Worm (Caenorhabditis elegans) whole organism, mixed stage, embryonic: ENCODE measurements around the gene F18A12.7.

Source experiments
- M03D4.4 ChIP-seq: sonication (generic microtip); optimal IDR thresholded peaks from 2 replicates; lab custom pipeline; 2017; ENCODE audit warnings: mild to moderate bottlenecking, missing genetic modification characterization, missing compliant biosample characterization
- bed-3 ChIP-seq: fragments of 200-800 bp; sonication (Bioruptor generic); optimal IDR thresholded peaks from 3 replicates; lab custom pipeline; 2018; ENCODE audit warnings: mild to moderate bottlenecking, missing genetic modification characterization, moderate library complexity, missing compliant biosample characterization
- blmp-1 ChIP-seq: fragments of 150-350 bp; optimal IDR thresholded peaks from 2 replicates; lab custom pipeline; 2014; ENCODE audit warnings: missing biosample characterization, missing genetic modification characterization
- ceh-39 ChIP-seq: fragments of 150-350 bp; optimal IDR thresholded peaks from 2 replicates; lab custom pipeline; 2014; ENCODE audit warnings: missing biosample characterization, missing genetic modification characterization
- ceh-43 ChIP-seq: fragments of 200-800 bp; sonication (Bioruptor generic); optimal IDR thresholded peaks from 2 replicates; lab custom pipeline; 2018; ENCODE audit warnings: mild to moderate bottlenecking, missing genetic modification characterization, moderate library complexity, missing compliant biosample characterization
- ceh-83 ChIP-seq: fragments of 200-800 bp; sonication (Bioruptor generic); optimal IDR thresholded peaks from 2 replicates; lab custom pipeline; 2018; ENCODE audit warnings: mild to moderate bottlenecking, missing genetic modification characterization, missing compliant biosample characterization
- ces-1 ChIP-seq: fragments of 150-350 bp; optimal IDR thresholded peaks from 2 replicates; lab custom pipeline; 2014; ENCODE audit warnings: missing biosample characterization, missing genetic modification reagents, missing genetic modification characterization
- cnd-1 ChIP-seq: fragments of 200-800 bp; sonication (Bioruptor generic); optimal IDR thresholded peaks from 2 replicates; lab custom pipeline; 2018; ENCODE audit warnings: mild to moderate bottlenecking, missing genetic modification characterization, missing compliant biosample characterization
- drap-1 ChIP-seq: fragments of 200-800 bp; sonication (Bioruptor generic); optimal IDR thresholded peaks from 3 replicates; lab custom pipeline; 2018; ENCODE audit warnings: mild to moderate bottlenecking, missing genetic modification characterization, missing compliant biosample characterization
- elt-1 ChIP-seq: sonication (generic microtip); optimal IDR thresholded peaks from 2 replicates; lab custom pipeline; 2017; ENCODE audit warnings: missing genetic modification characterization, mild to moderate bottlenecking, missing compliant biosample characterization, antibody characterized with exemption, moderate library complexity, borderline replicate concordance; ENCODE audit not compliant: insufficient read depth
- elt-3 ChIP-seq: fragments of 150-350 bp; optimal IDR thresholded peaks from 2 replicates; lab custom pipeline; 2014; ENCODE audit warnings: missing biosample characterization, missing genetic modification characterization
- flh-1 ChIP-seq: fragments of 200-800 bp; sonication (Bioruptor generic); optimal IDR thresholded peaks from 2 replicates; lab custom pipeline; 2018; ENCODE audit warnings: mild to moderate bottlenecking, missing genetic modification characterization, moderate library complexity, missing compliant biosample characterization
- ham-2 ChIP-seq: fragments of 200-800 bp; sonication (Bioruptor generic); optimal IDR thresholded peaks from 2 replicates; lab custom pipeline; 2018; ENCODE audit warnings: mild to moderate bottlenecking, missing genetic modification characterization, missing compliant biosample characterization
- hlh-1 ChIP-seq: fragments of 150-350 bp; optimal IDR thresholded peaks from 2 replicates; lab custom pipeline; 2014; ENCODE audit warnings: missing biosample characterization, missing genetic modification reagents, missing genetic modification characterization
- lin-32 ChIP-seq: fragments of 200-800 bp; sonication (Bioruptor generic); optimal IDR thresholded peaks from 2 replicates; lab custom pipeline; 2018; ENCODE audit warnings: mild to moderate bottlenecking, missing genetic modification characterization, missing compliant biosample characterization
- lsy-2 ChIP-seq: fragments of 150-350 bp; optimal IDR thresholded peaks from 2 replicates; lab custom pipeline; 2014; ENCODE audit warnings: missing biosample characterization, missing genetic modification characterization
- mab-5 ChIP-seq: fragments of 150-350 bp; optimal IDR thresholded peaks from 2 replicates; lab custom pipeline; 2014; ENCODE audit warnings: missing biosample characterization, missing genetic modification characterization
- mep-1 ChIP-seq: fragments of 150-350 bp; optimal IDR thresholded peaks from 2 replicates; lab custom pipeline; 2017; ENCODE audit warnings: missing biosample characterization, missing genetic modification reagents, missing genetic modification characterization, inconsistent platforms
- mls-2 ChIP-seq: sonication (generic microtip); optimal IDR thresholded peaks from 2 replicates; lab custom pipeline; 2016; ENCODE audit warnings: mild to moderate bottlenecking, missing genetic modification characterization, moderate library complexity, missing compliant biosample characterization
- nhr-2 ChIP-seq: fragments of 150-350 bp; optimal IDR thresholded peaks from 2 replicates; lab custom pipeline; 2014; ENCODE audit warnings: missing biosample characterization, missing genetic modification characterization
- nhr-237 ChIP-seq: fragments of 150-350 bp; optimal IDR thresholded peaks from 2 replicates; lab custom pipeline; 2014; ENCODE audit warnings: missing biosample characterization, missing genetic modification characterization
- nhr-76 ChIP-seq: sonication (generic microtip); optimal IDR thresholded peaks from 2 replicates; lab custom pipeline; 2017; ENCODE audit warnings: missing biosample characterization, missing genetic modification characterization
- pha-4 ChIP-seq: fragments of 150-350 bp; optimal IDR thresholded peaks from 2 replicates; lab custom pipeline; 2018; ENCODE audit warnings: missing biosample characterization, missing genetic modification reagents, missing genetic modification characterization
- sem-2 ChIP-seq: fragments of 200-800 bp; sonication (Bioruptor generic); optimal IDR thresholded peaks from 2 replicates; lab custom pipeline; 2018; ENCODE audit warnings: mild to moderate bottlenecking, missing genetic modification characterization, missing compliant biosample characterization
- snpc-4 ChIP-seq: fragments of 150-350 bp; optimal IDR thresholded peaks from 2 replicates; lab custom pipeline; 2014; ENCODE audit warnings: missing biosample characterization, missing genetic modification characterization
- sptf-1 ChIP-seq: sonication (generic microtip); optimal IDR thresholded peaks from 2 replicates; lab custom pipeline; 2017; ENCODE audit warnings: mild to moderate bottlenecking, missing genetic modification characterization, moderate library complexity, missing compliant biosample characterization
- tbx-8 ChIP-seq: fragments of 200-800 bp; sonication (Bioruptor generic); optimal IDR thresholded peaks from 2 replicates; lab custom pipeline; 2018; ENCODE audit warnings: mild to moderate bottlenecking, missing genetic modification characterization, moderate library complexity, missing compliant biosample characterization
- unc-120 ChIP-seq: sonication (generic microtip); optimal IDR thresholded peaks from 2 replicates; lab custom pipeline; 2017; ENCODE audit warnings: missing genetic modification characterization, missing compliant biosample characterization; ENCODE audit not compliant: poor library complexity, severe bottlenecking
- unc-39 ChIP-seq: fragments of 150-350 bp; optimal IDR thresholded peaks from 2 replicates; lab custom pipeline; 2014; ENCODE audit warnings: missing biosample characterization, missing genetic modification characterization
- zip-8 ChIP-seq: fragments of 150-350 bp; optimal IDR thresholded peaks from 2 replicates; lab custom pipeline; 2014; ENCODE audit warnings: missing biosample characterization, missing genetic modification characterization
- ztf-11 ChIP-seq: fragments of 150-350 bp; optimal IDR thresholded peaks from 2 replicates; lab custom pipeline; 2014; ENCODE audit warnings: missing biosample characterization, missing genetic modification characterization

The F18A12.7 gene

ce11 chrII:3439842-3440640 is 25.8 kb upstream of the F18A12.7 start:
- TF ChIP-seq ceh-83 (GFP tag; lab: Kevin White, UChicago) (no peak), nhr-76 (tag; lab: Kevin White, UChicago) (no peak), sptf-1 (no peak), zip-8 (tag; lab: Kevin White, UChicago) (peak; percentile 64), mls-2 (tag; lab: Kevin White, UChicago) (no peak), hlh-1 (tag; lab: Kevin White, UChicago) (no peak), ceh-43 (GFP tag; lab: Kevin White, UChicago) (no peak)

DNA sequence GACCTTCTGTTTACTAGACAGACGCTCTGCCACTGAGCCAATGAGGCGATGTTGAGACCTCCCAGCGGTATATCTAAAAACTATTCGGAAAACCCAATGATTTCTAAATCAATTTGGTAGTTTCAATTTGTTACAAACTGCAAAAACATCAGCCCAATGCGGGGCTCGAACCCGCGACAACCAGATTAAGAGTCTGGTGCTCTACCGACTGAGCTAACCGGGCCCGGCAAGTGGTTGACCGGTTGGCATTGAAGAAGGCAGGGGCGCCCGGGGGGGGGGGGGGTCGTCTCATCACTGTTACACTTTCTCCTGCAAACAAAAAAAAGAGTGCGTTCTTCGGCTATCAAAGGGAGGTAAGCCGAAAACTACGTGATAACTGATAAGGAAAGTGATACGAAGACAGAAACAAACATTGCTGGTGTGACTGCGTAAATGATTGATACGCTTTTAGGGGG is 25.0 kb upstream of the F18A12.7 start:
- TF ChIP-seq flh-1 = peak; percentile 24
- no peak for TF ChIP-seq unc-39 (tag; lab: Kevin White, UChicago)
- TF ChIP-seq lsy-2 (tag; lab: Kevin White, UChicago) = no peak
- no peak for TF ChIP-seq elt-3 (tag; lab: Kevin White, UChicago)
- TF ChIP-seq nhr-2 (tag; lab: Kevin White, UChicago) = no peak
- no peak for TF ChIP-seq mep-1 (tag; lab: Kevin White, UChicago)
- TF ChIP-seq pha-4 (tag; lab: Kevin White, UChicago) = no peak
- no peak for TF ChIP-seq zip-8 (tag; lab: Kevin White, UChicago)
- TF ChIP-seq ceh-39 (tag; lab: Kevin White, UChicago) = no peak
- no peak for TF ChIP-seq nhr-237
- peak; percentile 68 for TF ChIP-seq drap-1
- TF ChIP-seq snpc-4 (tag; lab: Kevin White, UChicago) = no peak
- peak; percentile 66 for TF ChIP-seq cnd-1 (tag; lab: Kevin White, UChicago)
- TF ChIP-seq blmp-1 (tag; lab: Kevin White, UChicago) = no peak
- TF ChIP-seq mls-2 (tag; lab: Kevin White, UChicago) = peak; percentile 64
- peak; percentile 76 for TF ChIP-seq M03D4.4 (tag; lab: Kevin White, UChicago)
- no peak for TF ChIP-seq hlh-1 (tag; lab: Kevin White, UChicago)
- no peak for TF ChIP-seq elt-1 (tag; lab: Kevin White, UChicago)
- TF ChIP-seq ces-1 (GFP tag; lab: Kevin White, UChicago) = no peak
- no peak for TF ChIP-seq nhr-76 (tag; lab: Kevin White, UChicago)
- no peak for TF ChIP-seq mab-5 (tag; lab: Kevin White, UChicago)
- peak; percentile 71 for TF ChIP-seq sptf-1
- no peak for TF ChIP-seq ztf-11 (tag; lab: Kevin White, UChicago)
- TF ChIP-seq sem-2 (GFP tag; lab: Kevin White, UChicago) = peak; percentile 55
- TF ChIP-seq lin-32 (GFP tag; lab: Kevin White, UChicago) = peak; percentile 65
- peak; percentile 68 for TF ChIP-seq ham-2 (GFP tag; lab: Kevin White, UChicago)
- TF ChIP-seq ceh-83 (GFP tag; lab: Kevin White, UChicago) = peak; percentile 88
- TF ChIP-seq unc-120 (tag; lab: Kevin White, UChicago) = peak; percentile 37
- TF ChIP-seq tbx-8 (GFP tag; lab: Kevin White, UChicago) = no peak
- no peak for TF ChIP-seq ceh-43 (GFP tag; lab: Kevin White, UChicago)
- TF ChIP-seq bed-3 = peak; percentile 33

- TF ChIP-seq zip-8 (tag; lab: Kevin White, UChicago) (no peak), blmp-1 (tag; lab: Kevin White, UChicago) (peak; percentile 90)
- TF ChIP-seq, all 35 proteins: peak for 1
Observed at ce11 chrII:3438280-3438679, 24.0 kb upstream of the F18A12.7 start.

DNA sequence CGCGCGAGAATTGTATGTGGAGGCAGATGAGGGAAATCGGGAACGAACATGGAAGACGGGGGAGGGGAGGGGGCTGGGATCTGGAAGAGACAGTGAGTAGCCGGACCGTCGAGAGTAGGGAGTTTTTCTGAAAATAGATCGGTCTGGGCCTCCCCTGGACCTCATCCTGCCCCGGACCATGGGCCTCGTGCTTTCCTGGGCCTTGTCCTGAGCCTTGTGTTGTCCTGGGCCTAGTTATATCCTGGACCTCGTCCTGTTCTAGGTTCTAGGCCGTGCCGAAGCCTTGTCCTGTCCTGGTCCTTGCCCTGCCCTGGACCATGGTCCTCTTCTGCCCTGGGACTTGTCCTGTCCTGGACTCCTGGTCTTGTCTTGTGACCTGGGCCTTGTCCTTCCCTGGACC is 23.1 kb upstream of the F18A12.7 start:
- TF ChIP-seq ceh-83 (GFP tag; lab: Kevin White, UChicago) = peak; percentile 33
- TF ChIP-seq bed-3 = no peak
- TF ChIP-seq, all 35 proteins: peak for 1
